Worm (Caenorhabditis elegans) whole organism, young adult: ENCODE data around the gene K08D12.4.

ENCODE experiments used
- B0035.1 ChIP-seq: sonication (generic microtip); optimal IDR thresholded peaks from 2 replicates; lab custom pipeline; 2016; ENCODE audit warnings: missing genetic modification characterization, mild to moderate bottlenecking, missing compliant biosample characterization, missing genotype, missing genetic modification reagents
- B0261.1 ChIP-seq: sonication (generic microtip); optimal IDR thresholded peaks from 2 replicates; lab custom pipeline; 2016; ENCODE audit warnings: mild to moderate bottlenecking, missing genetic modification characterization, moderate library complexity, missing compliant biosample characterization
- C06A6.2 ChIP-seq: fragments of 200-800 bp; sonication (Bioruptor generic); conservative IDR thresholded peaks from 2 replicates; pipeline ENCODE4 v1.3.6; 2022; ENCODE audit warnings: missing genetic modification characterization, missing compliant biosample characterization
- C17E4.6 ChIP-seq: fragments of 200-800 bp; sonication (Bioruptor generic); IDR thresholded peaks from 2 replicates; pipeline ENCODE4 v1.3.6; 2022; ENCODE audit warnings: missing genetic modification reagents, missing genetic modification characterization, missing compliant biosample characterization
- D2030.7 ChIP-seq: fragments of 200-800 bp; sonication (Bioruptor generic); IDR thresholded peaks from 2 replicates; pipeline ENCODE4 v1.3.6; 2022; ENCODE audit warnings: missing genetic modification reagents, missing genetic modification characterization, missing compliant biosample characterization
- F37B4.10 ChIP-seq: fragments of 200-800 bp; sonication (Bioruptor generic); IDR thresholded peaks from 2 replicates; pipeline ENCODE4 v1.3.6; 2022; ENCODE audit warnings: missing genetic modification characterization, missing compliant biosample characterization
- K11D2.4 ChIP-seq: fragments of 200-800 bp; sonication (Bioruptor generic); IDR thresholded peaks from 2 replicates; pipeline ENCODE4 v1.3.6; 2022; ENCODE audit warnings: missing genetic modification reagents, missing genetic modification characterization, missing compliant biosample characterization
- K12H6.12 ChIP-seq: fragments of 200-800 bp; sonication (Bioruptor generic); optimal IDR thresholded peaks from 2 replicates; lab custom pipeline; 2018; ENCODE audit warnings: mild to moderate bottlenecking, missing genetic modification characterization, missing compliant biosample characterization
- T26A5.8 ChIP-seq: sonication (generic microtip); optimal IDR thresholded peaks from 2 replicates; lab custom pipeline; 2016; ENCODE audit warnings: missing genetic modification characterization, missing compliant biosample characterization
- Y53F4B.3 ChIP-seq: fragments of 200-800 bp; sonication (Bioruptor generic); IDR thresholded peaks from 2 replicates; pipeline ENCODE4 v1.3.6; 2022; ENCODE audit warnings: missing genetic modification reagents, missing genetic modification characterization, missing compliant biosample characterization
- Y53G8AR.9 ChIP-seq: fragments of 200-800 bp; sonication (Bioruptor generic); conservative IDR thresholded peaks from 2 replicates; pipeline ENCODE4 v1.3.6; 2022; ENCODE audit warnings: missing genetic modification reagents, missing genetic modification characterization, missing compliant biosample characterization
- Y95B8A.8 ChIP-seq: fragments of 200-800 bp; sonication (Bioruptor generic); IDR thresholded peaks from 2 replicates; pipeline ENCODE4 v1.3.6; 2022; ENCODE audit warnings: missing genetic modification reagents, missing genetic modification characterization, missing compliant biosample characterization
- aptf-3 ChIP-seq: fragments of 200-800 bp; sonication (Bioruptor generic); IDR thresholded peaks from 2 replicates; pipeline ENCODE4 v1.3.6; 2022; ENCODE audit warnings: missing genetic modification characterization, missing compliant biosample characterization
- atf-7 ChIP-seq: sonication (generic microtip); optimal IDR thresholded peaks from 2 replicates; lab custom pipeline; 2017; ENCODE audit warnings: mild to moderate bottlenecking, missing genetic modification characterization, missing compliant biosample characterization
- attf-5 ChIP-seq: fragments of 200-800 bp; sonication (Bioruptor generic); optimal IDR thresholded peaks from 2 replicates; lab custom pipeline; 2018; ENCODE audit warnings: mild to moderate bottlenecking, missing genetic modification characterization, missing compliant biosample characterization
- attf-6 ChIP-seq: fragments of 200-800 bp; sonication (Bioruptor generic); IDR thresholded peaks from 2 replicates; pipeline ENCODE4 v1.3.6; 2022; ENCODE audit warnings: missing genetic modification reagents, missing genetic modification characterization, missing compliant biosample characterization
- ccch-3 ChIP-seq: fragments of 200-800 bp; sonication (Bioruptor generic); optimal IDR thresholded peaks from 2 replicates; lab custom pipeline; 2018; ENCODE audit warnings: mild to moderate bottlenecking, missing genetic modification characterization, missing compliant biosample characterization
- ceh-58 ChIP-seq: fragments of 200-800 bp; sonication (Bioruptor generic); IDR thresholded peaks from 2 replicates; pipeline ENCODE4 v1.3.6; 2022; ENCODE audit warnings: missing genetic modification characterization, missing compliant biosample characterization
- ceh-91 ChIP-seq: fragments of 200-800 bp; sonication (Bioruptor generic); IDR thresholded peaks from 2 replicates; pipeline ENCODE4 v1.3.6; 2022; ENCODE audit warnings: missing genetic modification reagents, missing genetic modification characterization, missing compliant biosample characterization
- die-1 ChIP-seq: sonication (generic microtip); optimal IDR thresholded peaks from 2 replicates; lab custom pipeline; 2016; ENCODE audit warnings: missing genotype, mild to moderate bottlenecking, missing genetic modification characterization, missing compliant biosample characterization
- dpl-1 ChIP-seq: fragments of 150-350 bp; optimal IDR thresholded peaks from 2 replicates; lab custom pipeline; 2014; ENCODE audit warnings: missing biosample characterization, missing genetic modification reagents, missing genetic modification characterization
- egrh-3 ChIP-seq: fragments of 200-800 bp; sonication (Bioruptor generic); IDR thresholded peaks from 2 replicates; pipeline ENCODE4 v1.3.6; 2022; ENCODE audit warnings: missing genetic modification reagents, missing genetic modification characterization, missing compliant biosample characterization
- ekl-4 ChIP-seq: fragments of 200-800 bp; sonication (Bioruptor generic); IDR thresholded peaks from 2 replicates; pipeline ENCODE4 v1.3.6; 2022; ENCODE audit warnings: missing genetic modification reagents, missing genetic modification characterization, missing compliant biosample characterization
- ets-4 ChIP-seq: fragments of 200-800 bp; sonication (Bioruptor generic); optimal IDR thresholded peaks from 2 replicates; lab custom pipeline; 2018; ENCODE audit warnings: mild to moderate bottlenecking, missing genetic modification characterization, missing compliant biosample characterization
- gei-17 ChIP-seq: fragments of 200-800 bp; sonication (Bioruptor generic); optimal IDR thresholded peaks from 2 replicates; lab custom pipeline; 2018; ENCODE audit warnings: mild to moderate bottlenecking, missing genetic modification characterization, missing compliant biosample characterization
- hlh-26 ChIP-seq: fragments of 200-800 bp; sonication (Bioruptor generic); conservative IDR thresholded peaks from 2 replicates; pipeline ENCODE4 v1.3.6; 2022; ENCODE audit warnings: missing genetic modification reagents, missing genetic modification characterization, missing compliant biosample characterization
- hrde-1 ChIP-seq: sonication (generic microtip); optimal IDR thresholded peaks from 2 replicates; lab custom pipeline; 2016; ENCODE audit warnings: missing genetic modification characterization, mild to moderate bottlenecking, missing compliant biosample characterization, moderate library complexity, missing genotype, missing genetic modification reagents, borderline replicate concordance
- hsf-1 ChIP-seq: fragments of 200-800 bp; sonication (Bioruptor generic); IDR thresholded peaks from 2 replicates; pipeline ENCODE4 v1.3.6; 2022; ENCODE audit warnings: missing genetic modification reagents, missing genetic modification characterization, missing compliant biosample characterization
- let-526 ChIP-seq: fragments of 200-800 bp; sonication (Bioruptor generic); IDR thresholded peaks from 2 replicates; pipeline ENCODE4 v1.3.6; 2022; ENCODE audit warnings: missing genetic modification reagents, missing genetic modification characterization, missing compliant biosample characterization
- lin-26 ChIP-seq: fragments of 200-800 bp; sonication (Bioruptor generic); IDR thresholded peaks from 2 replicates; pipeline ENCODE4 v1.3.6; 2022; ENCODE audit warnings: missing genetic modification reagents, missing genetic modification characterization, missing compliant biosample characterization
- lin-54 ChIP-seq: fragments of 200-800 bp; sonication (Bioruptor generic); optimal IDR thresholded peaks from 2 replicates; lab custom pipeline; 2018; ENCODE audit warnings: mild to moderate bottlenecking, missing genetic modification characterization, missing compliant biosample characterization
- lsy-27 ChIP-seq: sonication (generic microtip); optimal IDR thresholded peaks from 2 replicates; lab custom pipeline; 2017; ENCODE audit warnings: missing genetic modification characterization, mild to moderate bottlenecking, missing compliant biosample characterization, antibody characterized with exemption, missing genotype, borderline replicate concordance; ENCODE audit not compliant: insufficient read depth
- mcd-1 ChIP-seq: fragments of 200-800 bp; sonication (Bioruptor generic); IDR thresholded peaks from 2 replicates; pipeline ENCODE4 v1.3.6; 2022; ENCODE audit warnings: missing genetic modification reagents, missing genetic modification characterization, missing compliant biosample characterization
- mes-4 ChIP-seq: sonication (generic microtip); optimal IDR thresholded peaks from 2 replicates; lab custom pipeline; 2016; ENCODE audit warnings: missing genotype, missing genetic modification characterization, missing compliant biosample characterization
- mxl-1 ChIP-seq: sonication (generic microtip); optimal IDR thresholded peaks from 2 replicates; lab custom pipeline; 2016; ENCODE audit warnings: missing genetic modification characterization, missing compliant biosample characterization
- nhr-80 ChIP-seq: sonication (generic microtip); optimal IDR thresholded peaks from 2 replicates; lab custom pipeline; 2016; ENCODE audit warnings: missing genetic modification characterization, missing compliant biosample characterization
- nhr-90 ChIP-seq: sonication (generic microtip); optimal IDR thresholded peaks from 2 replicates; lab custom pipeline; 2016; ENCODE audit warnings: missing genotype, mild to moderate bottlenecking, missing genetic modification characterization, missing compliant biosample characterization
- rcor-1 ChIP-seq: fragments of 200-800 bp; sonication (Bioruptor generic); IDR thresholded peaks from 2 replicates; pipeline ENCODE4 v1.3.6; 2022; ENCODE audit warnings: missing genetic modification reagents, missing genetic modification characterization, missing compliant biosample characterization
- rec-8 ChIP-seq, 2 experiments: sonication (generic microtip); optimal IDR thresholded peaks; 2 replicates each; lab custom pipeline; 2016; ENCODE audit warnings: mild to moderate bottlenecking in 2 of 2, missing genetic modification characterization in 2 of 2, missing genetic modification reagents in 2 of 2, missing genotype in 2 of 2, missing biosample characterization in 1 of 2, missing compliant biosample characterization in 1 of 2, moderate library complexity in 1 of 2
- snpc-3.4 ChIP-seq: sonication (generic microtip); optimal IDR thresholded peaks from 2 replicates; lab custom pipeline; 2017; ENCODE audit warnings: missing genetic modification characterization, mild to moderate bottlenecking, missing compliant biosample characterization, antibody characterized with exemption, moderate library complexity, missing genotype, missing genetic modification reagents
- sptf-2 ChIP-seq: fragments of 200-800 bp; sonication (Bioruptor generic); optimal IDR thresholded peaks from 2 replicates; lab custom pipeline; 2018; ENCODE audit warnings: mild to moderate bottlenecking, missing genetic modification characterization, missing compliant biosample characterization
- tlf-1 ChIP-seq: fragments of 200-800 bp; sonication (Bioruptor generic); optimal IDR thresholded peaks from 2 replicates; lab custom pipeline; 2018; ENCODE audit warnings: mild to moderate bottlenecking, missing genetic modification characterization, missing compliant biosample characterization
- xnd-1 ChIP-seq: sonication (generic microtip); optimal IDR thresholded peaks from 2 replicates; lab custom pipeline; 2016; ENCODE audit warnings: missing genotype, missing genetic modification reagents, missing genetic modification characterization, missing compliant biosample characterization
- ztf-25 ChIP-seq: fragments of 200-800 bp; sonication (Bioruptor generic); IDR thresholded peaks from 2 replicates; pipeline ENCODE4 v1.3.6; 2022; ENCODE audit warnings: missing genetic modification reagents, missing genetic modification characterization, missing compliant biosample characterization
- ztf-28 ChIP-seq: fragments of 200-800 bp; sonication (Bioruptor generic); IDR thresholded peaks from 2 replicates; pipeline ENCODE4 v1.3.6; 2022; ENCODE audit warnings: missing genetic modification reagents, missing genetic modification characterization, missing compliant biosample characterization
- ztf-3 ChIP-seq: fragments of 200-800 bp; sonication (Bioruptor generic); optimal IDR thresholded peaks from 2 replicates; lab custom pipeline; 2018; ENCODE audit warnings: mild to moderate bottlenecking, missing genetic modification characterization, missing compliant biosample characterization
- ztf-6 ChIP-seq: fragments of 200-800 bp; sonication (Bioruptor generic); IDR thresholded peaks from 2 replicates; pipeline ENCODE4 v1.3.6; 2022; ENCODE audit warnings: missing genetic modification reagents, missing genetic modification characterization, missing compliant biosample characterization

K08D12.4 gene

ce11 chrIV:1659045-1659741, 47.9 kb upstream of the K08D12.4 start, which contains the start of gene rps-28 (continued):
- TF ChIP-seq hsf-1 (GFP tag; lab: Robert Waterston, UW) (peak; percentile 75), C06A6.2 (GFP tag; lab: Robert Waterston, UW) (peak; percentile 97), ztf-28 (peak; percentile 86; the same call in 1 of the 2 replicates), lin-26 (GFP tag; lab: Robert Waterston, UW) (peak; percentile 80; the same call in 1 of the 2 replicates), nhr-90 (tag; lab: Kevin White, UChicago) (peak; percentile 67), die-1 (tag; lab: Kevin White, UChicago) (peak; percentile 65), egrh-3 (peak; percentile 60), ekl-4 (GFP tag; lab: Robert Waterston, UW) (peak; percentile 94), Y53F4B.3 (GFP tag; lab: Robert Waterston, UW) (peak; percentile 84), ztf-6 (peak; percentile 83; the same call in 1 of the 2 replicates), Y53G8AR.9 (GFP tag; lab: Robert Waterston, UW) (peak; percentile 93), nhr-80 (tag; lab: Kevin White, UChicago) (peak; percentile 95), F37B4.10 (GFP tag; lab: Robert Waterston, UW) (0 out of 2 replicates have a peak, but pooled peaks have one; percentile 67), Y95B8A.8 (GFP tag; lab: Robert Waterston, UW) (peak; percentile 95), attf-6 (peak; percentile 76), mcd-1 (GFP tag; lab: Robert Waterston, UW) (peak; percentile 92), K11D2.4 (GFP tag; lab: Robert Waterston, UW) (peak; percentile 92), sptf-2 (GFP tag; lab: Kevin White, UChicago) (no peak), C17E4.6 (GFP tag; lab: Robert Waterston, UW) (peak; percentile 31; the same call in 1 of the 2 replicates), lsy-27 (tag; lab: Kevin White, UChicago) (peak; percentile 70), ccch-3 (GFP tag; lab: Kevin White, UChicago) (no peak), gei-17 (peak; percentile 47), lin-54 (peak; percentile 94), B0035.1 (tag; lab: Kevin White, UChicago) (peak; percentile 67), D2030.7 (GFP tag; lab: Robert Waterston, UW) (peak; percentile 94), snpc-3.4 (tag; lab: Kevin White, UChicago) (peak; percentile 76), ceh-91 (GFP tag; lab: Robert Waterston, UW) (peak; percentile 90), B0261.1 (tag; lab: Kevin White, UChicago) (peak; percentile 27), T26A5.8 (tag; lab: Kevin White, UChicago) (no peak), K12H6.12 (peak; percentile 94), tlf-1 (GFP tag; lab: Kevin White, UChicago) (peak; percentile 92), mes-4 (tag; lab: Kevin White, UChicago) (no peak), atf-7 (tag; lab: Kevin White, UChicago) (peak; percentile 69), dpl-1 (GFP tag; lab: Kevin White, UChicago) (peak; percentile 77), let-526 (peak; percentile 85), mxl-1 (no peak), hlh-26 (GFP tag; lab: Robert Waterston, UW) (no peak), aptf-3 (GFP tag; lab: Robert Waterston, UW) (no peak), rec-8 (tag; optimal IDR thresholded peaks at IDR 0.05; lab: Kevin White, UChicago) (peak; percentile 27 to 29), hrde-1 (peak; percentile 16), ztf-3 (no peak), ztf-25 (GFP tag; lab: Robert Waterston, UW) (peak; percentile 91), xnd-1 (tag; lab: Kevin White, UChicago) (peak; percentile 47), rcor-1 (GFP tag; lab: Robert Waterston, UW) (peak; percentile 95), ets-4 (GFP tag; lab: Kevin White, UChicago) (peak; percentile 23), ceh-58 (no peak), attf-5 (GFP tag; lab: Kevin White, UChicago) (peak; percentile 99)
